Fruit fly (Drosophila melanogaster) whole organism, embryonic: ENCODE results near the gene TotM.

Experiments
- Atf6 ChIP-seq: fragments of 200-800 bp; sonication (Bioruptor generic); IDR thresholded peaks from 2 replicates; pipeline ENCODE4 v1.3.6; 2022; ENCODE audit warnings: missing biosample characterization, missing genetic modification characterization
- B-H1 ChIP-seq: fragments of 200-800 bp; sonication (Bioruptor generic); IDR thresholded peaks from 3 replicates; pipeline ENCODE4 v1.3.6; 2022; ENCODE audit warnings: missing biosample characterization, missing genetic modification characterization
- BEAF-32 ChIP-seq: fragments of 200-800 bp; sonication (Bioruptor generic); optimal IDR thresholded peaks from 3 replicates; lab custom pipeline; 2017; ENCODE audit warnings: missing biosample characterization, missing genetic modification characterization, mild to moderate bottlenecking, moderate library complexity, missing genetic modification reagents
- CG10321 ChIP-seq: fragments of 200-800 bp; sonication (Bioruptor generic); IDR thresholded peaks from 2 replicates; pipeline ENCODE4 v1.3.6; 2022; ENCODE audit warnings: missing biosample characterization, missing genetic modification characterization
- CG10565 ChIP-seq: fragments of 200-800 bp; sonication (Bioruptor generic); optimal IDR thresholded peaks from 3 replicates; lab custom pipeline; 2016; ENCODE audit warnings: missing biosample characterization, mild to moderate bottlenecking, missing genetic modification characterization
- CG10959 ChIP-seq: fragments of 200-800 bp; sonication (Bioruptor generic); IDR thresholded peaks from 2 replicates; pipeline ENCODE4 v1.3.6; 2022; ENCODE audit warnings: missing biosample characterization, missing genetic modification characterization
- CG11504 ChIP-seq: fragments of 200-800 bp; sonication (Bioruptor generic); optimal IDR thresholded peaks from 3 replicates; lab custom pipeline; 2019; ENCODE audit warnings: missing biosample characterization, mild to moderate bottlenecking, missing genetic modification characterization, moderate library complexity
- CG12155 ChIP-seq: fragments of 200-800 bp; sonication (Bioruptor generic); optimal IDR thresholded peaks from 3 replicates; lab custom pipeline; 2016; ENCODE audit warnings: missing biosample characterization, missing genetic modification characterization
- CG1233 ChIP-seq: fragments of 200-800 bp; sonication (Bioruptor generic); optimal IDR thresholded peaks from 4 replicates; lab custom pipeline; 2018; ENCODE audit warnings: missing biosample characterization, mild to moderate bottlenecking, missing genetic modification characterization
- CG18764 ChIP-seq: fragments of 200-800 bp; sonication (Bioruptor generic); optimal IDR thresholded peaks from 3 replicates; lab custom pipeline; 2016; ENCODE audit warnings: missing biosample characterization, missing genetic modification characterization
- CG2120 ChIP-seq: fragments of 200-800 bp; sonication (Bioruptor generic); optimal IDR thresholded peaks from 3 replicates; lab custom pipeline; 2016; ENCODE audit warnings: missing biosample characterization, missing genetic modification characterization
- CG33213 ChIP-seq: fragments of 200-800 bp; sonication (Bioruptor generic); optimal IDR thresholded peaks from 3 replicates; lab custom pipeline; 2016; ENCODE audit warnings: missing biosample characterization, missing genetic modification characterization
- CG4854 ChIP-seq: fragments of 200-800 bp; sonication (Bioruptor generic); optimal IDR thresholded peaks from 2 replicates; lab custom pipeline; 2016; ENCODE audit warnings: missing biosample characterization, missing genetic modification characterization, inconsistent platforms
- CG7372 ChIP-seq: fragments of 200-800 bp; sonication (Bioruptor generic); IDR thresholded peaks from 2 replicates; pipeline ENCODE4 v1.3.6; 2022; ENCODE audit warnings: missing biosample characterization, missing genetic modification characterization
- CG8281 ChIP-seq: fragments of 200-800 bp; sonication (Bioruptor generic); optimal IDR thresholded peaks from 2 replicates; lab custom pipeline; 2018; ENCODE audit warnings: missing biosample characterization, mild to moderate bottlenecking, missing genetic modification characterization, moderate library complexity
- D ChIP-seq, 2 experiments: fragments of 200-800 bp in 1 of 2; fragments of >200 bp in 1 of 2; sonication (Bioruptor generic) in 1 of 2; optimal IDR thresholded peaks; 2 replicates in 1 of 2; 3 replicates in 1 of 2; lab custom pipeline; 2017; ENCODE audit warnings: mild to moderate bottlenecking in 1 of 2, missing biosample characterization in 1 of 2, missing genetic modification characterization in 1 of 2, missing genetic modification reagents in 1 of 2
- Deaf1 ChIP-seq: fragments of 200-800 bp; optimal IDR thresholded peaks from 3 replicates; lab custom pipeline; 2019; ENCODE audit warnings: missing biosample characterization, mild to moderate bottlenecking, missing genetic modification characterization, moderate library complexity
- E2f1 ChIP-seq: fragments of 200-800 bp; sonication (Bioruptor generic); IDR thresholded peaks from 2 replicates; pipeline ENCODE4 v1.3.6; 2022; ENCODE audit warnings: missing biosample characterization, missing genetic modification characterization
- Ets65A ChIP-seq: fragments of 200-800 bp; sonication (Bioruptor generic); peaks from one replicate; lab custom pipeline; 2016; ENCODE audit warnings: missing biosample characterization, missing genetic modification characterization
- MBD-R2 ChIP-seq: fragments of 200-800 bp; sonication (Bioruptor generic); IDR thresholded peaks from 2 replicates; pipeline ENCODE4 v1.3.6; 2022; ENCODE audit warnings: missing biosample characterization, missing genetic modification characterization
- MTF-1 ChIP-seq: fragments of 200-800 bp; sonication (Bioruptor generic); optimal IDR thresholded peaks from 2 replicates; lab custom pipeline; 2018; ENCODE audit warnings: missing biosample characterization, mild to moderate bottlenecking, missing genetic modification characterization, borderline replicate concordance
- Meics ChIP-seq: fragments of 200-800 bp; sonication (Bioruptor generic); optimal IDR thresholded peaks from 2 replicates; lab custom pipeline; 2017; ENCODE audit warnings: missing biosample characterization, mild to moderate bottlenecking, missing genetic modification characterization
- Oli ChIP-seq: fragments of 200-800 bp; sonication (Bioruptor generic); optimal IDR thresholded peaks from 2 replicates; lab custom pipeline; 2018; ENCODE audit warnings: missing biosample characterization, mild to moderate bottlenecking, missing genetic modification characterization, moderate library complexity
- Rfx ChIP-seq: fragments of 200-800 bp; sonication (Bioruptor generic); IDR thresholded peaks from 2 replicates; pipeline ENCODE4 v1.3.6; 2022; ENCODE audit warnings: missing biosample characterization, missing genetic modification characterization
- Stat92E ChIP-seq, 3 experiments: fragments of >200 bp in 2 of 3; fragments of 200-800 bp in 1 of 3; sonication (Bioruptor generic) in 1 of 3; optimal IDR thresholded peaks; 2 replicates each; lab custom pipeline; 2017 to 2019; ENCODE audit warnings: missing biosample characterization in 3 of 3, missing genetic modification characterization in 3 of 3, mild to moderate bottlenecking in 1 of 3, moderate library complexity in 1 of 3
- Taf1 ChIP-seq: fragments of 200-800 bp; sonication (Bioruptor generic); IDR thresholded peaks from 2 replicates; pipeline ENCODE4 v1.3.6; 2022; ENCODE audit warnings: missing biosample characterization, missing genetic modification characterization
- dimm ChIP-seq: fragments of 200-800 bp; sonication (Bioruptor generic); IDR thresholded peaks from 2 replicates; pipeline ENCODE4 v1.3.6; 2022; ENCODE audit warnings: missing biosample characterization, missing genetic modification characterization
- fd3F ChIP-seq: fragments of 200-800 bp; sonication (Bioruptor generic); optimal IDR thresholded peaks from 2 replicates; lab custom pipeline; 2018; ENCODE audit warnings: missing biosample characterization, mild to moderate bottlenecking, missing genetic modification characterization, moderate library complexity
- ftz-f1 ChIP-seq: fragments of 200-800 bp; sonication (Bioruptor generic); optimal IDR thresholded peaks from 2 replicates; lab custom pipeline; 2016; ENCODE audit warnings: missing biosample characterization, missing genetic modification characterization
- grau ChIP-seq: fragments of 200-800 bp; optimal IDR thresholded peaks from 3 replicates; lab custom pipeline; 2019; ENCODE audit warnings: missing biosample characterization, mild to moderate bottlenecking, missing genetic modification characterization, moderate library complexity
- gsb-n ChIP-seq: fragments of 200-800 bp; sonication (Bioruptor generic); optimal IDR thresholded peaks from 3 replicates; lab custom pipeline; 2018; ENCODE audit warnings: missing biosample characterization, mild to moderate bottlenecking, missing genetic modification characterization
- insv ChIP-seq, 2 experiments: fragments of 200-800 bp; sonication (Bioruptor generic); optimal IDR thresholded peaks; 3 replicates each; lab custom pipeline; 2016 to 2018; ENCODE audit warnings: missing biosample characterization in 2 of 2, missing genetic modification characterization in 2 of 2
- lilli ChIP-seq: fragments of 200-800 bp; sonication (Bioruptor generic); optimal IDR thresholded peaks from 3 replicates; lab custom pipeline; 2016; ENCODE audit warnings: missing biosample characterization, missing genetic modification characterization
- oc ChIP-seq: fragments of 200-800 bp; sonication (Bioruptor generic); optimal IDR thresholded peaks from 2 replicates; lab custom pipeline; 2018; ENCODE audit warnings: missing biosample characterization, mild to moderate bottlenecking, missing genetic modification characterization, moderate library complexity
- rib ChIP-seq: fragments of 200-800 bp; sonication (Bioruptor generic); IDR thresholded peaks from 2 replicates; pipeline ENCODE4 v1.3.6; 2022; ENCODE audit warnings: missing biosample characterization, missing genetic modification characterization
- scrt ChIP-seq: fragments of 200-800 bp; sonication (Bioruptor generic); optimal IDR thresholded peaks from 2 replicates; lab custom pipeline; 2018; ENCODE audit warnings: missing biosample characterization, mild to moderate bottlenecking, missing genetic modification characterization, moderate library complexity
- sob ChIP-seq: fragments of 200-800 bp; sonication (Bioruptor generic); IDR thresholded peaks from 2 replicates; pipeline ENCODE4 v1.3.6; 2022; ENCODE audit warnings: missing biosample characterization, missing genetic modification characterization
- ttk ChIP-seq: fragments of 200-800 bp; sonication (Bioruptor generic); IDR thresholded peaks from 2 replicates; pipeline ENCODE4 v2.1.2; 2022; ENCODE audit warnings: missing biosample characterization, missing genetic modification characterization
- tup ChIP-seq: fragments of 200-800 bp; sonication (Bioruptor generic); optimal IDR thresholded peaks from 2 replicates; lab custom pipeline; 2016; ENCODE audit warnings: missing biosample characterization, mild to moderate bottlenecking, missing genetic modification characterization, moderate library complexity

TotM gene

dm6 chr2L:5342119-5342817 is 12.6 kb downstream of the TotM start, which contains the start of gene Acsf2 (continued):
- TF ChIP-seq MTF-1 (GFP tag; lab: Kevin White, UChicago) (peak; percentile 45), CG11504 (tag; lab: Kevin White, UChicago) (peak; percentile 94)

dm6 chr2L:5345900-5346299 is 16.2 kb downstream of the TotM start, which contains the start of gene nompC:
Gene nompC, plus strand, starts transcription at chr2L:5346200.
- no peak for TF ChIP-seq CG12155
- TF ChIP-seq Rfx, result 0 out of 2 replicates have a peak, but pooled peaks have one; percentile 34
- no peak for TF ChIP-seq CG4854 (GFP tag; lab: Kevin White, UChicago)
- no peak for TF ChIP-seq fd3F (GFP tag; lab: Kevin White, UChicago)
- TF ChIP-seq scrt (GFP tag; lab: Kevin White, UChicago), result peak; percentile 29
- TF ChIP-seq dimm, result no peak
- peak; percentile 8; the same call in 1 of the 2 replicates for TF ChIP-seq ttk
- no peak for TF ChIP-seq CG33213 (GFP tag; lab: Kevin White, UChicago)
- TF ChIP-seq E2f1 (GFP tag; lab: Robert Waterston, UW), result no peak
- TF ChIP-seq Atf6 (GFP tag; lab: Robert Waterston, UW), result no peak
- TF ChIP-seq MBD-R2 (GFP tag; lab: Robert Waterston, UW), result no peak
- TF ChIP-seq Stat92E (GFP tag; optimal IDR thresholded peaks at IDR 0.05; lab: Kevin White, UChicago), result no peak
- peak; percentile 71 for TF ChIP-seq Ets65A (GFP tag; lab: Kevin White, UChicago)
- TF ChIP-seq Oli (tag; lab: Kevin White, UChicago), result no peak
- TF ChIP-seq CG1233 (GFP tag; lab: Kevin White, UChicago), result no peak
- no peak for TF ChIP-seq B-H1 (GFP tag; lab: Robert Waterston, UW)
- TF ChIP-seq Taf1 (GFP tag; lab: Robert Waterston, UW), result no peak
- no peak for TF ChIP-seq lilli (GFP tag; lab: Kevin White, UChicago)
- TF ChIP-seq gsb-n (tag; lab: Kevin White, UChicago), result no peak
- no peak for TF ChIP-seq CG7372 (GFP tag; lab: Robert Waterston, UW)
- TF ChIP-seq Deaf1 (tag; lab: Kevin White, UChicago), result peak; percentile 56
- no peak for TF ChIP-seq insv (GFP tag; optimal IDR thresholded peaks at IDR 0.05; lab: Kevin White, UChicago)
- TF ChIP-seq ftz-f1 (GFP tag; lab: Kevin White, UChicago), result no peak
- TF ChIP-seq oc, result no peak
- no peak for TF ChIP-seq tup (GFP tag; lab: Kevin White, UChicago)
- no peak for TF ChIP-seq Meics (GFP tag; lab: Kevin White, UChicago)
- TF ChIP-seq rib (GFP tag; lab: Robert Waterston, UW), result no peak
- TF ChIP-seq sob (GFP tag; lab: Robert Waterston, UW), result no peak
- TF ChIP-seq CG10959 (GFP tag; lab: Robert Waterston, UW), result no peak
- TF ChIP-seq grau (tag; lab: Kevin White, UChicago), result no peak
- no peak for TF ChIP-seq CG10321 (GFP tag; lab: Robert Waterston, UW)
- TF ChIP-seq CG18764, result no peak

- TF ChIP-seq CG8281 (tag; lab: Kevin White, UChicago) (peak; percentile 93), CG10565 (no peak), CG2120 (no peak), D (optimal IDR thresholded peaks at IDR 0.05; lab: Kevin White, UChicago) (no peak), D (GFP tag; optimal IDR thresholded peaks at IDR 0.05; lab: Kevin White, UChicago) (no peak), BEAF-32 (no peak)
These were observed 18.9 kb downstream of the TotM start for dm6 chr2L:5348591-5348990.
